Worm (Caenorhabditis elegans) whole organism, L3 larva: ENCODE results near the gene Y116A8C.465.

Experiments
- fkh-10 ChIP-seq: sonication (generic microtip); optimal IDR thresholded peaks from 2 replicates; lab custom pipeline; 2017; ENCODE audit warnings: missing biosample characterization, missing genetic modification reagents, missing genetic modification characterization
- jun-1 ChIP-seq: fragments of 150-350 bp; optimal IDR thresholded peaks from 2 replicates; lab custom pipeline; 2014; ENCODE audit warnings: missing biosample characterization, missing genetic modification reagents, missing genetic modification characterization
- mdl-1 ChIP-seq: fragments of 150-350 bp; optimal IDR thresholded peaks from 2 replicates; lab custom pipeline; 2014; ENCODE audit warnings: missing biosample characterization, missing genetic modification characterization
- mml-1 ChIP-seq: fragments of 150-350 bp; sonication (generic microtip); optimal IDR thresholded peaks from 3 replicates; lab custom pipeline; 2014; ENCODE audit warnings: missing biosample characterization, missing genetic modification characterization
- nhr-12 ChIP-seq: fragments of 150-350 bp; optimal IDR thresholded peaks from 2 replicates; lab custom pipeline; 2014; ENCODE audit warnings: missing biosample characterization, missing genetic modification characterization
- pqm-1 ChIP-seq: fragments of 150-350 bp; optimal IDR thresholded peaks from 2 replicates; lab custom pipeline; 2017; ENCODE audit warnings: missing biosample characterization, missing genetic modification characterization, inconsistent platforms
- unc-62 ChIP-seq: fragments of 150-350 bp; sonication (generic microtip); optimal IDR thresholded peaks from 4 replicates; lab custom pipeline; 2014; ENCODE audit warnings: missing biosample characterization, missing genetic modification reagents, missing genetic modification characterization

DNA sequence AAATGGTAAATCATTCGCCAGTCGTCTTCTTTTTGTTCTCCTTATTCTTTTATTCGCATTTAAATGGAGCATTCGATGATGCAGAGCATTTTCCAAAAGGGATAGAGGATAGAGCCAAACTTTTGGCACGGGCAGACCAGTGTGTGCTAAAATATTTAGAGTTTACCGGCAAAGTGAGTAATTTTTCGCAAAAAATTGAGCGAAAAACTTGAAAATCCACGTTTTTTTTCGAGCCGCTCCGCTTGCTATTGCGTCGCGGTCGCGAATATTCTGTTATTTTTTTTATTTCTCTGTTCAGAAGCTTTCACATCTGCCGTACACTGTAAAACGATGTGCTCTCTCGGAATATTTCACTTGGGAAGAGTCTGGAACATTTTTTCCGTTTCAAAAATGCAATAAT is 23.8 kb downstream of the Y116A8C.465 start, which contains the start of gene Y116A8C.43:
- no peak for TF ChIP-seq pqm-1 (tag; lab: Kevin White, UChicago)
- TF ChIP-seq unc-62 (GFP tag; lab: Kevin White, UChicago) = no peak
- TF ChIP-seq nhr-12 (tag; lab: Kevin White, UChicago) = no peak
- TF ChIP-seq mml-1 = no peak
- no peak for TF ChIP-seq mdl-1
- no peak for TF ChIP-seq jun-1
- no peak for TF ChIP-seq fkh-10
